ENCODE assay signal across 5 fruit fly cellular contexts in the genomic region with DNA sequence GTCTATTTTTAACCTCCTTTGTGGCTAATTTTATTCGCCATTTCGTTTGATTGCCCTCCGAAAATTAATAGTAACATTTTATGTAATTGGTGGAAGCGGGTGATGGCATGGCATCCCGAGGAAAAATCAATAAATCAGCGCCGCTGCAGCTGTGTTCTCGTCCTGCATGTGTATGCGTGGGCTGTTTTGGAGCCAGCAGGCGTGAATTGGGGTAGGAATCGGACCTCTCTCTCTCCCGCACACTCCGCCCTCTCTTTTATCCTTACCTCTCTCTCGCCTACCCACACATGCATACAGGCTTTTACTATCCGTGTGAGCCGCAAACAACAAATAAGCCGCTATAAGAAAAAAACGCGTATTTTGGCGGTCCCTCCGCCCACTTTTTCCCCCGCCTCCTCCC.
TF ChIP-seq lines count a peak whose summit lies in the region.

No protein-coding gene starts in this region.

- TF ChIP-seq CTCF in whole organism, embryonic (GFP tag; optimal IDR thresholded peaks at IDR 0.05; lab: Kevin White, UChicago): no peak

TF ChIP-seq in whole organism, adult, 20 proteins besides CTCF, POLR2A, EP300 and RAD21:
- TF ChIP-seq pad (GFP tag; optimal IDR thresholded peaks at IDR 0.05; lab: Kevin White, UChicago) (peak; percentile 27), CG33017 (tag; optimal IDR thresholded peaks at IDR 0.05; lab: Kevin White, UChicago) (no peak), toe (GFP tag; optimal IDR thresholded peaks at IDR 0.05; lab: Kevin White, UChicago) (no peak), CG7101 (tag; optimal IDR thresholded peaks at IDR 0.05; lab: Kevin White, UChicago) (no peak), Mnt (GFP tag; optimal IDR thresholded peaks at IDR 0.05; lab: Kevin White, UChicago) (no peak)
TF ChIP-seq in whole organism, adult: peak in this region for 1.

TF ChIP-seq in whole organism, embryonic, 481 proteins besides CTCF, POLR2A, EP300 and RAD21 (continues in another document):
- TF ChIP-seq MBD-R2 (GFP tag; IDR thresholded peaks at IDR 0.05; lab: Robert Waterston, UW) (peak; percentile 60), Jarid2 (GFP tag; optimal IDR thresholded peaks at IDR 0.05; lab: Kevin White, UChicago) (peak; percentile 9), nerfin-2 (GFP tag; IDR thresholded peaks at IDR 0.05; lab: Robert Waterston, UW; ENCODE audit: partially characterized antibody) (0 out of 2 replicates have a peak, but pooled peaks have one; percentile 24), slbo (GFP tag; IDR thresholded peaks at IDR 0.05; lab: Robert Waterston, UW) (no peak), Doc3 (GFP tag; IDR thresholded peaks at IDR 0.05; lab: Robert Waterston, UW; ENCODE audit: partially characterized antibody) (0 out of 3 replicates have a peak, but pooled peaks have one; percentile 17), onecut (GFP tag; IDR thresholded peaks at IDR 0.05; lab: Robert Waterston, UW) (peak; percentile 98), CG12942 (GFP tag; optimal IDR thresholded peaks at IDR 0.05; lab: Kevin White, UChicago) (no peak), CG33213 (GFP tag; optimal IDR thresholded peaks at IDR 0.05; lab: Kevin White, UChicago) (no peak), CG1832 (GFP tag; optimal IDR thresholded peaks at IDR 0.05; lab: Kevin White, UChicago) (peak; percentile 57), sqz (GFP tag; optimal IDR thresholded peaks at IDR 0.05; lab: Kevin White, UChicago) (peak; percentile 49), crol (GFP tag; IDR thresholded peaks at IDR 0.05; lab: Robert Waterston, UW) (peak; percentile 71), CG11247 (GFP tag; IDR thresholded peaks at IDR 0.05; lab: Robert Waterston, UW) (0 out of 2 replicates have a peak, but pooled peaks have one; percentile 27), sob (GFP tag; IDR thresholded peaks at IDR 0.05; lab: Robert Waterston, UW) (0 out of 2 replicates have a peak, but pooled peaks have one; percentile 10), Med (GFP tag; lab: Kevin White, UChicago) (peak; percentile 43), NFAT (GFP tag; IDR thresholded peaks at IDR 0.05; lab: Robert Waterston, UW) (no peak), Trl (optimal IDR thresholded peaks at IDR 0.05; lab: Kevin White, UChicago) (peak; percentile 39 to 42), Trl (GFP tag; optimal IDR thresholded peaks at IDR 0.05; lab: Kevin White, UChicago) (no peak), seq (GFP tag; IDR thresholded peaks at IDR 0.05; lab: Robert Waterston, UW) (peak; percentile 75), CG15514 (GFP tag; optimal IDR thresholded peaks at IDR 0.05; lab: Kevin White, UChicago) (peak; percentile 9)

TF ChIP-seq in whole organism, prepupa, 60 proteins besides CTCF, POLR2A, EP300 and RAD21:
- TF ChIP-seq esn (GFP tag; optimal IDR thresholded peaks at IDR 0.05; lab: Kevin White, UChicago) (no peak), topi (GFP tag; optimal IDR thresholded peaks at IDR 0.05; lab: Kevin White, UChicago) (no peak), eg (GFP tag; IDR thresholded peaks at IDR 0.05; lab: Robert Waterston, UW) (0 out of 3 replicates have a peak, but pooled peaks have one; percentile 26), CG3919 (GFP tag; optimal IDR thresholded peaks at IDR 0.05; lab: Kevin White, UChicago) (no peak), CG16779 (tag; optimal IDR thresholded peaks at IDR 0.05; lab: Kevin White, UChicago) (no peak)

TF ChIP-seq in whole organism, pupa, 21 proteins besides CTCF, POLR2A, EP300 and RAD21:
- TF ChIP-seq Ets98B (GFP tag; IDR thresholded peaks at IDR 0.05; lab: Robert Waterston, UW) (0 out of 2 replicates have a peak, but pooled peaks have one; percentile 10), EcR (GFP tag; optimal IDR thresholded peaks at IDR 0.05; lab: Kevin White, UChicago) (no peak)

TF ChIP-seq in whole organism, wandering third instar larva, 38 proteins besides CTCF, POLR2A, EP300 and RAD21:
- TF ChIP-seq psq (GFP tag; optimal IDR thresholded peaks at IDR 0.05; lab: Kevin White, UChicago): peak; percentile 21
- TF ChIP-seq Vsx2 (GFP tag; optimal IDR thresholded peaks at IDR 0.05; lab: Kevin White, UChicago; ENCODE audit: partially characterized antibody): no peak
